Fruit fly (Drosophila melanogaster) whole organism, embryonic: ENCODE measurements around the gene Chchd2.

Experiments used
- CG10209 ChIP-seq: fragments of 200-800 bp; sonication (Bioruptor generic); optimal IDR thresholded peaks from 3 replicates; lab custom pipeline; 2017; ENCODE audit warnings: missing biosample characterization, mild to moderate bottlenecking, missing genetic modification characterization, missing genetic modification reagents
- Chrac-16 ChIP-seq: fragments of 200-800 bp; sonication (Bioruptor generic); optimal IDR thresholded peaks from 3 replicates; lab custom pipeline; 2016; ENCODE audit warnings: missing biosample characterization, missing genetic modification characterization
- E2f2 ChIP-seq: fragments of 200-800 bp; sonication (Bioruptor generic); IDR thresholded peaks from 2 replicates; pipeline ENCODE4 v1.3.6; 2022; ENCODE audit warnings: missing biosample characterization, missing genetic modification characterization
- HLH3B ChIP-seq: fragments of 200-800 bp; sonication (Bioruptor generic); IDR thresholded peaks from 2 replicates; pipeline ENCODE4 v1.3.6; 2022; ENCODE audit warnings: missing biosample characterization, missing genetic modification characterization
- Med ChIP-seq: fragments of 200-800 bp; sonication (Bioruptor generic); peaks from one replicate; lab custom pipeline; 2016; ENCODE audit warnings: missing biosample characterization, missing genetic modification characterization, mild to moderate bottlenecking, inconsistent platforms, moderate library complexity
- Xrp1 ChIP-seq: fragments of 200-800 bp; sonication (Bioruptor generic); IDR thresholded peaks from 2 replicates; pipeline ENCODE4 v1.3.6; 2022; ENCODE audit warnings: missing biosample characterization, missing genetic modification characterization
- dmrt99B ChIP-seq: fragments of 200-800 bp; sonication (Bioruptor generic); optimal IDR thresholded peaks from 2 replicates; lab custom pipeline; 2018; ENCODE audit warnings: missing biosample characterization, mild to moderate bottlenecking, missing genetic modification characterization, moderate library complexity
- fd96Cb ChIP-seq: fragments of 200-800 bp; sonication (Bioruptor generic); optimal IDR thresholded peaks from 2 replicates; lab custom pipeline; 2018; ENCODE audit warnings: missing biosample characterization, mild to moderate bottlenecking, missing genetic modification characterization, moderate library complexity
- lmd ChIP-seq: fragments of 200-800 bp; sonication (Bioruptor generic); IDR thresholded peaks from 2 replicates; pipeline ENCODE4 v1.3.6; 2022; ENCODE audit warnings: missing biosample characterization, missing genetic modification characterization
- sens ChIP-seq: fragments of 200-800 bp; sonication (Bioruptor generic); peaks from one replicate; lab custom pipeline; 2016; ENCODE audit warnings: missing biosample characterization, missing genetic modification characterization

The Chchd2 gene

dm6 chrX:17187495-17187894, 38.7 kb downstream of the Chchd2 start (continued):
- TF ChIP-seq E2f2 (0 out of 2 replicates have a peak, but pooled peaks have one; percentile 12), Chrac-16 (peak; percentile 8), fd96Cb (peak; percentile 15), Med (GFP tag; lab: Kevin White, UChicago) (peak; percentile 10), Xrp1 (GFP tag; lab: Robert Waterston, UW) (peak; percentile 50; the same call in 1 of the 2 replicates), CG10209 (peak; percentile 27), lmd (0 out of 2 replicates have a peak, but pooled peaks have one; percentile 20), HLH3B (GFP tag; lab: Robert Waterston, UW) (peak; percentile 29; the same call in 1 of the 2 replicates)
- TF ChIP-seq, all 482 proteins: peak for 50

- no peak for TF ChIP-seq dmrt99B (tag; lab: Kevin White, UChicago)
- peak; percentile 77 for TF ChIP-seq sens (GFP tag; lab: Kevin White, UChicago)
Measured at dm6 chrX:17188167-17188566, 39.4 kb downstream of the Chchd2 start.
